Fruit fly (Drosophila melanogaster) whole organism, pupa: Measurements from ENCODE around the gene TwdlG.

Source experiments
- CG10348 ChIP-seq: fragments of 200-800 bp; sonication (Bioruptor generic); IDR thresholded peaks from 2 replicates; pipeline ENCODE4 v1.3.6; 2022; ENCODE audit warnings: missing biosample characterization, missing genetic modification characterization
- CG34367 ChIP-seq: fragments of 200-800 bp; sonication (Bioruptor generic); optimal IDR thresholded peaks from 2 replicates; lab custom pipeline; 2018; ENCODE audit warnings: missing biosample characterization, mild to moderate bottlenecking, missing genetic modification characterization
- CG9948 ChIP-seq: fragments of 200-800 bp; sonication (Bioruptor generic); optimal IDR thresholded peaks from 2 replicates; lab custom pipeline; 2018; ENCODE audit warnings: missing biosample characterization, mild to moderate bottlenecking, missing genetic modification characterization, moderate library complexity

DNA sequence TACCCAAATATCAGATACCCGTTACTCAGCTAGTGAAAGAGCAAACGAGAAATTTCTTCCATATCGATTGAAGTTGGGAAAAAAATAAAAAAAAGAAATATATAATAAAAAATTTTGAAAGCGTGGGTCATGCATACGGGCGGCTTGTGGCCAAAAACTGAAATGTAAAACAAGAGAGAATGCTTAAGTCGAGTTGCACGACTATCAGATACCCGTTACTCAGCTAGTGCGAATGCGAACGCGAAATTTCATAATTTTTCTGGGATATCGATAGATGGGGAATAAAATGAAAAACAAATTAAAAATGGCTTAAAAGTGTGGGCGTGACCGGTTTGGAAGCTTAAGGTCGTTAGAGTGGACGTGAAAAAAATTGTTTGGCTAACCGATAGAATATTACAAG, 17.2 kb upstream of the TwdlG start:
- TF ChIP-seq CG10348: no peak
- no peak for TF ChIP-seq CG34367 (tag; lab: Kevin White, UChicago)
- TF ChIP-seq CG9948 (tag; lab: Kevin White, UChicago): no peak
